2 worm cellular contexts compared by ENCODE assay signal in genomic region chrII:4701482-4702119, ce11.
TF ChIP-seq lines count a peak whose summit lies in the region.

Gene unc-85, plus strand, starts transcription at chrII:4702069.

TF ChIP-seq in whole organism, L1 larva, 84 proteins besides CTCF, POLR2A, EP300 and RAD21 (continued from another document):
- TF ChIP-seq pax-3 (tag; optimal IDR thresholded peaks at IDR 0.05; lab: Kevin White, UChicago) (peak; percentile 36), C04F5.9 (tag; optimal IDR thresholded peaks at IDR 0.05; lab: Kevin White, UChicago) (peak; percentile 28), sox-4 (tag; optimal IDR thresholded peaks at IDR 0.05; lab: Kevin White, UChicago) (peak; percentile 40), lin-13 (GFP tag; optimal IDR thresholded peaks at IDR 0.05; lab: Kevin White, UChicago) (peak; percentile 44), xbp-1 (tag; optimal IDR thresholded peaks at IDR 0.05; lab: Kevin White, UChicago) (peak; percentile 61), nhr-85 (tag; lab: Kevin White, UChicago) (peak; percentile 89), vab-15 (tag; optimal IDR thresholded peaks at IDR 0.05; lab: Kevin White, UChicago) (peak; percentile 8), skn-1 (tag; optimal IDR thresholded peaks at IDR 0.05; lab: Kevin White, UChicago) (peak; percentile 45), lir-3 (tag; optimal IDR thresholded peaks at IDR 0.05; lab: Kevin White, UChicago; ENCODE audit: poor library complexity) (peak; percentile 65), blmp-1 (tag; optimal IDR thresholded peaks at IDR 0.05; lab: Kevin White, UChicago) (peak; percentile 20), lin-14 (GFP tag; optimal IDR thresholded peaks at IDR 0.05; lab: Kevin White, UChicago) (peak; percentile 83), aly-2 (tag; optimal IDR thresholded peaks at IDR 0.05; lab: Kevin White, UChicago) (peak; percentile 25), nhr-47 (tag; optimal IDR thresholded peaks at IDR 0.05; lab: Kevin White, UChicago) (peak; percentile 82), rnt-1 (tag; optimal IDR thresholded peaks at IDR 0.05; lab: Kevin White, UChicago) (peak; percentile 70), lsy-2 (tag; optimal IDR thresholded peaks at IDR 0.05; lab: Kevin White, UChicago) (peak; percentile 72 to 88), elt-3 (tag; optimal IDR thresholded peaks at IDR 0.05; lab: Kevin White, UChicago) (peak in 1 of 6 experiments; percentile 18), elt-2 (tag; optimal IDR thresholded peaks at IDR 0.05; lab: Kevin White, UChicago) (peak; percentile 60), dpl-1 (GFP tag; optimal IDR thresholded peaks at IDR 0.05; lab: Kevin White, UChicago) (peak; percentile 44 to 80 (median 70)), nhr-71 (tag; optimal IDR thresholded peaks at IDR 0.05; lab: Kevin White, UChicago) (peak; percentile 87), ceh-82 (tag; optimal IDR thresholded peaks at IDR 0.05; lab: Kevin White, UChicago) (peak in 2 of 3 experiments; percentile 24 to 65), unc-98 (GFP tag; IDR thresholded peaks at IDR 0.05; lab: Robert Waterston, UW) (peak; percentile 58; the same call in 1 of the 2 replicates), ztf-11 (tag; optimal IDR thresholded peaks at IDR 0.05; lab: Kevin White, UChicago) (peak in 1 of 2 experiments; percentile 29), C16A3.4 (tag; optimal IDR thresholded peaks at IDR 0.05; lab: Kevin White, UChicago) (peak; percentile 63), nhr-20 (tag; optimal IDR thresholded peaks at IDR 0.05; lab: Kevin White, UChicago) (peak; percentile 73), efl-1 (optimal IDR thresholded peaks at IDR 0.05; lab: Kevin White, UChicago) (peak; percentile 74 to 76), efl-1 (GFP tag; optimal IDR thresholded peaks at IDR 0.05 in 1 of 2; lab: Kevin White, UChicago) (peak; percentile 71 to 96), tbx-2 (tag; optimal IDR thresholded peaks at IDR 0.05; lab: Kevin White, UChicago) (peak; percentile 69), swsn-7 (tag; optimal IDR thresholded peaks at IDR 0.05; lab: Kevin White, UChicago) (peak; percentile 73), mep-1 (tag; optimal IDR thresholded peaks at IDR 0.05; lab: Kevin White, UChicago) (peak; percentile 28), egl-13 (tag; optimal IDR thresholded peaks at IDR 0.05; lab: Kevin White, UChicago) (peak; percentile 52)
TF ChIP-seq in whole organism, L1 larva: peak in this region for 47; not testable (repeated sequence) for 37.

TF ChIP-seq in whole organism, young adult, 124 proteins besides CTCF, POLR2A, EP300 and RAD21 (continued from another document):
- TF ChIP-seq Y56A3A.18 (GFP tag; IDR thresholded peaks at IDR 0.05; lab: Robert Waterston, UW) (peak; percentile 75), madf-6 (GFP tag; IDR thresholded peaks at IDR 0.05; lab: Robert Waterston, UW) (peak; percentile 99), aptf-2 (GFP tag; conservative IDR thresholded peaks at IDR 0.05; lab: Robert Waterston, UW) (peak; percentile 77), snpc-1.3 (tag; optimal IDR thresholded peaks at IDR 0.05; lab: Kevin White, UChicago; ENCODE audit: insufficient read depth) (peak; percentile 36), lsl-1 (GFP tag; optimal IDR thresholded peaks at IDR 0.05; lab: Kevin White, UChicago) (peak; percentile 79), nhr-90 (tag; optimal IDR thresholded peaks at IDR 0.05; lab: Kevin White, UChicago) (peak; percentile 34), K11D2.4 (GFP tag; IDR thresholded peaks at IDR 0.05; lab: Robert Waterston, UW) (peak; percentile 88), pbrm-1 (GFP tag; IDR thresholded peaks at IDR 0.05; lab: Robert Waterston, UW) (peak; percentile 93), Y95B8A.8 (GFP tag; IDR thresholded peaks at IDR 0.05; lab: Robert Waterston, UW) (peak; percentile 99), egl-18 (GFP tag; IDR thresholded peaks at IDR 0.05; lab: Robert Waterston, UW) (0 out of 2 replicates have a peak, but pooled peaks have one; percentile 52), ztf-18 (tag; optimal IDR thresholded peaks at IDR 0.05; lab: Kevin White, UChicago) (peak; percentile 66), cebp-1 (GFP tag; IDR thresholded peaks at IDR 0.05; lab: Robert Waterston, UW) (peak; percentile 78), cebp-1 (tag; optimal IDR thresholded peaks at IDR 0.05; lab: Kevin White, UChicago) (peak; percentile 79), athp-1 (tag; optimal IDR thresholded peaks at IDR 0.05; lab: Kevin White, UChicago) (peak; percentile 46), ekl-4 (GFP tag; IDR thresholded peaks at IDR 0.05; lab: Robert Waterston, UW) (peak; percentile 97), tlf-1 (GFP tag; optimal IDR thresholded peaks at IDR 0.05; lab: Kevin White, UChicago) (peak; percentile 81), lin-54 (GFP tag; optimal IDR thresholded peaks at IDR 0.05; lab: Kevin White, UChicago) (peak; percentile 86), egl-44 (GFP tag; IDR thresholded peaks at IDR 0.05; lab: Robert Waterston, UW) (peak; percentile 85), attf-5 (GFP tag; optimal IDR thresholded peaks at IDR 0.05; lab: Kevin White, UChicago) (peak; percentile 90), aptf-3 (GFP tag; IDR thresholded peaks at IDR 0.05; lab: Robert Waterston, UW) (0 out of 2 replicates have a peak, but pooled peaks have one; percentile 53), madf-8 (GFP tag; conservative IDR thresholded peaks at IDR 0.05; lab: Robert Waterston, UW) (peak; percentile 97), let-526 (GFP tag; IDR thresholded peaks at IDR 0.05; lab: Robert Waterston, UW) (peak; percentile 82), nfyb-1 (GFP tag; IDR thresholded peaks at IDR 0.05; lab: Robert Waterston, UW) (peak; percentile 95), K12H6.12 (tag; optimal IDR thresholded peaks at IDR 0.05; lab: Kevin White, UChicago) (peak; percentile 2), D2030.7 (GFP tag; IDR thresholded peaks at IDR 0.05; lab: Robert Waterston, UW) (peak; percentile 100), hrde-1 (tag; optimal IDR thresholded peaks at IDR 0.05; lab: Kevin White, UChicago; ENCODE audit: borderline replicate concordance) (peak; percentile 11), dpl-1 (GFP tag; optimal IDR thresholded peaks at IDR 0.05; lab: Kevin White, UChicago) (peak; percentile 88), tbp1 (GFP tag; optimal IDR thresholded peaks at IDR 0.05; lab: Kevin White, UChicago) (peak; percentile 61), hmg-1.2 (GFP tag; IDR thresholded peaks at IDR 0.05; lab: Robert Waterston, UW) (peak; percentile 86), madf-3 (GFP tag; IDR thresholded peaks at IDR 0.05; lab: Robert Waterston, UW) (peak; percentile 95), ztf-26 (tag; optimal IDR thresholded peaks at IDR 0.05; lab: Kevin White, UChicago) (peak; percentile 60), die-1 (tag; optimal IDR thresholded peaks at IDR 0.05; lab: Kevin White, UChicago) (peak; percentile 28), attf-3 (GFP tag; conservative IDR thresholded peaks at IDR 0.05; lab: Robert Waterston, UW) (peak; percentile 84), Y53F4B.3 (GFP tag; IDR thresholded peaks at IDR 0.05; lab: Robert Waterston, UW) (peak; percentile 87)
